Worm (Caenorhabditis elegans) whole organism, late embryonic: ENCODE data around the gene gcy-1.

Experiments
- C38D4.7 ChIP-seq: fragments of 200-800 bp; sonication (Bioruptor generic); optimal IDR thresholded peaks from 2 replicates; lab custom pipeline; 2018; ENCODE audit warnings: mild to moderate bottlenecking, missing genetic modification characterization, moderate library complexity, missing compliant biosample characterization
- K02D7.2 ChIP-seq: sonication (generic microtip); optimal IDR thresholded peaks from 2 replicates; lab custom pipeline; 2017; ENCODE audit warnings: mild to moderate bottlenecking, missing genetic modification characterization, missing compliant biosample characterization
- K09A11.1 ChIP-seq: sonication (generic microtip); optimal IDR thresholded peaks from 2 replicates; lab custom pipeline; 2017; ENCODE audit warnings: antibody characterized with exemption, mild to moderate bottlenecking, missing genetic modification characterization, missing compliant biosample characterization; ENCODE audit not compliant: insufficient read depth
- Y22D7AL.16 ChIP-seq: sonication (generic microtip); optimal IDR thresholded peaks from 2 replicates; lab custom pipeline; 2016; ENCODE audit warnings: missing genetic modification characterization, missing compliant biosample characterization
- ama-1 ChIP-seq: fragments of 150-350 bp; optimal IDR thresholded peaks from 2 replicates; lab custom pipeline; 2014
- ceh-18 ChIP-seq: sonication (generic microtip); optimal IDR thresholded peaks from 2 replicates; lab custom pipeline; 2016; ENCODE audit warnings: missing genetic modification characterization, missing compliant biosample characterization
- ceh-19 ChIP-seq: fragments of 200-800 bp; sonication (Bioruptor generic); optimal IDR thresholded peaks from 2 replicates; lab custom pipeline; 2018; ENCODE audit warnings: mild to moderate bottlenecking, missing genetic modification characterization, missing compliant biosample characterization
- ceh-24 ChIP-seq: sonication (generic microtip); optimal IDR thresholded peaks from 2 replicates; lab custom pipeline; 2016; ENCODE audit warnings: mild to moderate bottlenecking, missing genetic modification characterization, missing compliant biosample characterization
- ceh-48 ChIP-seq: sonication (generic microtip); optimal IDR thresholded peaks from 2 replicates; lab custom pipeline; 2016; ENCODE audit warnings: missing genetic modification characterization, inconsistent platforms, missing compliant biosample characterization
- ceh-6 ChIP-seq: fragments of 200-800 bp; sonication (Bioruptor generic); optimal IDR thresholded peaks from 2 replicates; lab custom pipeline; 2018; ENCODE audit warnings: mild to moderate bottlenecking, missing genetic modification characterization, missing compliant biosample characterization
- che-1 ChIP-seq: sonication (generic microtip); optimal IDR thresholded peaks from 2 replicates; lab custom pipeline; 2016; ENCODE audit warnings: mild to moderate bottlenecking, missing genetic modification characterization, missing compliant biosample characterization
- dve-1 ChIP-seq: sonication (generic microtip); optimal IDR thresholded peaks from 2 replicates; lab custom pipeline; 2017; ENCODE audit warnings: antibody characterized with exemption, mild to moderate bottlenecking, missing genetic modification characterization, missing compliant biosample characterization
- elt-2 ChIP-seq: sonication (generic microtip); optimal IDR thresholded peaks from 2 replicates; lab custom pipeline; 2016; ENCODE audit warnings: missing genetic modification reagents, missing genetic modification characterization, missing compliant biosample characterization
- elt-4 ChIP-seq: sonication (generic microtip); optimal IDR thresholded peaks from 2 replicates; lab custom pipeline; 2016; ENCODE audit warnings: missing genetic modification characterization, missing compliant biosample characterization
- ets-4 ChIP-seq: sonication (generic microtip); optimal IDR thresholded peaks from 2 replicates; lab custom pipeline; 2016; ENCODE audit warnings: missing genetic modification characterization, missing compliant biosample characterization
- eyg-1 ChIP-seq: sonication (generic microtip); optimal IDR thresholded peaks from 2 replicates; lab custom pipeline; 2016; ENCODE audit warnings: missing genotype, missing genetic modification characterization, missing compliant biosample characterization
- fax-1 ChIP-seq: sonication (generic microtip); optimal IDR thresholded peaks from 2 replicates; lab custom pipeline; 2016; ENCODE audit warnings: missing genotype, missing genetic modification characterization, missing compliant biosample characterization
- fkh-10 ChIP-seq: fragments of 150-350 bp; optimal IDR thresholded peaks from 2 replicates; lab custom pipeline; 2014; ENCODE audit warnings: missing biosample characterization, missing genetic modification reagents, missing genetic modification characterization
- gmeb-2 ChIP-seq: sonication (generic microtip); optimal IDR thresholded peaks from 2 replicates; lab custom pipeline; 2016; ENCODE audit warnings: missing genetic modification characterization, inconsistent platforms, missing compliant biosample characterization
- hlh-15 ChIP-seq: sonication (generic microtip); optimal IDR thresholded peaks from 2 replicates; lab custom pipeline; 2016; ENCODE audit warnings: missing genetic modification characterization, missing compliant biosample characterization
- hlh-30 ChIP-seq: sonication (generic microtip); optimal IDR thresholded peaks from 2 replicates; lab custom pipeline; 2017; ENCODE audit warnings: antibody characterized with exemption, missing genetic modification characterization, missing compliant biosample characterization; ENCODE audit not compliant: insufficient read depth
- hlh-8 ChIP-seq: sonication (generic microtip); optimal IDR thresholded peaks from 2 replicates; lab custom pipeline; 2016; ENCODE audit warnings: missing genotype, missing genetic modification characterization, missing compliant biosample characterization
- mec-3 ChIP-seq: sonication (generic microtip); optimal IDR thresholded peaks from 2 replicates; lab custom pipeline; 2016; ENCODE audit warnings: borderline replicate concordance, missing genetic modification characterization, missing compliant biosample characterization
- nhr-11 ChIP-seq: fragments of 150-350 bp; optimal IDR thresholded peaks from 2 replicates; lab custom pipeline; 2014; ENCODE audit warnings: missing biosample characterization, missing genetic modification characterization
- odd-2 ChIP-seq: sonication (generic microtip); optimal IDR thresholded peaks from 2 replicates; lab custom pipeline; 2017; ENCODE audit warnings: antibody characterized with exemption, mild to moderate bottlenecking, missing genetic modification characterization, missing compliant biosample characterization
- pag-3 ChIP-seq: sonication (generic microtip); optimal IDR thresholded peaks from 2 replicates; lab custom pipeline; 2016; ENCODE audit warnings: missing compliant biosample characterization, missing genetic modification characterization, borderline replicate concordance
- pat-9 ChIP-seq: fragments of 200-800 bp; sonication (Bioruptor generic); optimal IDR thresholded peaks from 2 replicates; lab custom pipeline; 2018; ENCODE audit warnings: mild to moderate bottlenecking, missing genetic modification characterization, moderate library complexity, missing compliant biosample characterization
- pax-1 ChIP-seq: fragments of 150-350 bp; optimal IDR thresholded peaks from 2 replicates; lab custom pipeline; 2014; ENCODE audit warnings: missing biosample characterization, missing genetic modification characterization
- pha-4 ChIP-seq: fragments of 150-350 bp; optimal IDR thresholded peaks from 2 replicates; lab custom pipeline; 2018; ENCODE audit warnings: missing biosample characterization, missing genetic modification reagents, missing genetic modification characterization
- pqm-1 ChIP-seq: sonication (generic microtip); optimal IDR thresholded peaks from 2 replicates; lab custom pipeline; 2016; ENCODE audit warnings: missing genetic modification characterization, missing compliant biosample characterization
- pros-1 ChIP-seq: fragments of 150-350 bp; optimal IDR thresholded peaks from 2 replicates; lab custom pipeline; 2014; ENCODE audit warnings: missing biosample characterization, missing genetic modification reagents, missing genetic modification characterization
- ref-2 ChIP-seq: sonication (generic microtip); optimal IDR thresholded peaks from 2 replicates; lab custom pipeline; 2016; ENCODE audit warnings: missing genetic modification characterization, missing compliant biosample characterization
- sdc-2 ChIP-seq: sonication (generic microtip); optimal IDR thresholded peaks from 2 replicates; lab custom pipeline; 2016; ENCODE audit warnings: missing genotype, missing genetic modification characterization, missing compliant biosample characterization
- sox-4 ChIP-seq: sonication (generic microtip); optimal IDR thresholded peaks from 2 replicates; lab custom pipeline; 2017; ENCODE audit warnings: mild to moderate bottlenecking, missing genetic modification characterization, inconsistent platforms, missing compliant biosample characterization
- syd-9 ChIP-seq: sonication (generic microtip); optimal IDR thresholded peaks from 2 replicates; lab custom pipeline; 2016; ENCODE audit warnings: mild to moderate bottlenecking, missing genetic modification characterization, moderate library complexity, missing compliant biosample characterization
- tbx-2 ChIP-seq: sonication (generic microtip); optimal IDR thresholded peaks from 2 replicates; lab custom pipeline; 2016; ENCODE audit warnings: missing genetic modification characterization, missing compliant biosample characterization
- tbx-7 ChIP-seq: sonication (generic microtip); optimal IDR thresholded peaks from 2 replicates; lab custom pipeline; 2016; ENCODE audit warnings: missing genotype, missing genetic modification characterization, missing compliant biosample characterization
- unc-86 ChIP-seq: sonication (generic microtip); optimal IDR thresholded peaks from 2 replicates; lab custom pipeline; 2016; ENCODE audit warnings: missing genetic modification characterization, missing compliant biosample characterization
- zip-5 ChIP-seq: sonication (generic microtip); optimal IDR thresholded peaks from 2 replicates; lab custom pipeline; 2016; ENCODE audit warnings: missing genetic modification characterization, missing compliant biosample characterization
- ztf-16 ChIP-seq: sonication (generic microtip); optimal IDR thresholded peaks from 2 replicates; lab custom pipeline; 2017; ENCODE audit warnings: missing genetic modification characterization, missing compliant biosample characterization

Gene gcy-1

ce11 chrII:9483342-9483741 lies 33.4 kb downstream of the gcy-1 start:
- TF ChIP-seq che-1 (tag; lab: Kevin White, UChicago) (no peak), sox-4 (no peak), elt-2 (peak; percentile 28), pax-1 (tag; lab: Kevin White, UChicago) (no peak)

- TF ChIP-seq pqm-1 (tag; lab: Kevin White, UChicago) (no peak), gmeb-2 (no peak), sdc-2 (tag; lab: Kevin White, UChicago) (no peak), fkh-10 (no peak)
These were observed 34.2 kb downstream of the gcy-1 start for ce11 chrII:9482529-9482928.

- TF ChIP-seq fax-1 (tag; lab: Kevin White, UChicago) = no peak
- TF ChIP-seq hlh-8 = no peak
- no peak for TF ChIP-seq zip-5 (tag; lab: Kevin White, UChicago)
- no peak for TF ChIP-seq ceh-19 (GFP tag; lab: Kevin White, UChicago)
- no peak for TF ChIP-seq nhr-11 (tag; lab: Kevin White, UChicago)
- no peak for TF ChIP-seq eyg-1 (tag; lab: Kevin White, UChicago)
- TF ChIP-seq pat-9 = no peak
- no peak for TF ChIP-seq ztf-16 (tag; lab: Kevin White, UChicago)
- no peak for TF ChIP-seq odd-2 (tag; lab: Kevin White, UChicago)
- no peak for TF ChIP-seq hlh-30 (tag; lab: Kevin White, UChicago)
- no peak for TF ChIP-seq C38D4.7
- TF ChIP-seq syd-9 = no peak
These were observed 35.3 kb downstream of the gcy-1 start for ce11 chrII:9481427-9481826.

ce11 chrII:9480006-9480405 lies 36.7 kb downstream of the gcy-1 start, which contains the start of gene T19H5.7:
TSS of gene T19H5.7 (minus strand) at chrII:9480106.
- TF ChIP-seq ets-4 (no peak), elt-2 (no peak), elt-4 (tag; lab: Kevin White, UChicago) (no peak), K09A11.1 (tag; lab: Kevin White, UChicago) (no peak), ama-1 (no peak), dve-1 (tag; lab: Kevin White, UChicago) (no peak), fkh-10 (no peak), sox-4 (no peak), pros-1 (tag; lab: Kevin White, UChicago) (no peak), Y22D7AL.16 (tag; lab: Kevin White, UChicago) (no peak), unc-86 (tag; lab: Kevin White, UChicago) (no peak), pha-4 (no peak), ceh-48 (tag; lab: Kevin White, UChicago) (no peak), hlh-15 (tag; lab: Kevin White, UChicago) (no peak), K02D7.2 (tag; lab: Kevin White, UChicago) (no peak), pag-3 (no peak), tbx-7 (no peak)

- TF ChIP-seq sdc-2 (tag; lab: Kevin White, UChicago) = no peak
- TF ChIP-seq ama-1 = no peak
- no peak for TF ChIP-seq ref-2 (tag; lab: Kevin White, UChicago)
- TF ChIP-seq ceh-6 (GFP tag; lab: Kevin White, UChicago) = no peak
- no peak for TF ChIP-seq tbx-2
- no peak for TF ChIP-seq mec-3 (tag; lab: Kevin White, UChicago)
- no peak for TF ChIP-seq ceh-18
- TF ChIP-seq ceh-48 (tag; lab: Kevin White, UChicago) = no peak
- no peak for TF ChIP-seq pros-1 (tag; lab: Kevin White, UChicago)
- TF ChIP-seq ceh-24 (tag; lab: Kevin White, UChicago) = no peak
- no peak for TF ChIP-seq elt-4 (tag; lab: Kevin White, UChicago)
- TF ChIP-seq, all 69 proteins: peak for 0
These were observed 39.2 kb downstream of the gcy-1 start, which contains the start of gene chil-27 for ce11 chrII:9477567-9477966. TSS of gene chil-27 (plus strand) at chrII:9477867.
